Worm (Caenorhabditis elegans): ENCODE measurements around the gene lst-4.

The lst-4 gene

ce11 chrIV:14115045-14115444, 45.4 kb upstream of the lst-4 start:
- TF ChIP-seq B0035.1 (tag; optimal IDR thresholded peaks at IDR 0.05) (no peak), madf-6 (GFP tag; IDR thresholded peaks at IDR 0.05) (peak; percentile 27; the same call in 1 of the 2 replicates), attf-6 (GFP tag; IDR thresholded peaks at IDR 0.05) (peak; percentile 73), pha-4 (tag; optimal IDR thresholded peaks at IDR 0.05) (no peak)

ce11 chrIV:14114357-14114756, 44.7 kb upstream of the lst-4 start:
- TF ChIP-seq mes-4 (tag; optimal IDR thresholded peaks at IDR 0.05) (no peak), sea-2 (GFP tag; IDR thresholded peaks at IDR 0.05) (no peak), ceh-91 (GFP tag; IDR thresholded peaks at IDR 0.05) (no peak), K12H6.12 (tag; optimal IDR thresholded peaks at IDR 0.05) (no peak), T07F8.4 (tag; optimal IDR thresholded peaks at IDR 0.05) (no peak), attf-6 (GFP tag; IDR thresholded peaks at IDR 0.05) (peak; percentile 79), F37B4.10 (GFP tag; IDR thresholded peaks at IDR 0.05) (no peak), lin-54 (GFP tag; optimal IDR thresholded peaks at IDR 0.05) (no peak), madf-3 (GFP tag; IDR thresholded peaks at IDR 0.05) (no peak), madf-6 (GFP tag; IDR thresholded peaks at IDR 0.05) (peak; percentile 25; the same call in 1 of the 2 replicates), tbp1 (GFP tag; optimal IDR thresholded peaks at IDR 0.05) (peak; percentile 24), snpc-3.4 (tag; optimal IDR thresholded peaks at IDR 0.05) (no peak), snpc-4 (GFP tag; optimal IDR thresholded peaks at IDR 0.05) (peak; percentile 5), snpc-4 (tag; optimal IDR thresholded peaks at IDR 0.05) (peak in 1 of 4 experiments; percentile 60), bed-2 (GFP tag; IDR thresholded peaks at IDR 0.05) (no peak), bed-1 (GFP tag; IDR thresholded peaks at IDR 0.05) (no peak), F52B5.7 (tag; optimal IDR thresholded peaks at IDR 0.05) (no peak), zfh-2 (GFP tag; conservative IDR thresholded peaks at IDR 0.05) (no peak), mcd-1 (GFP tag; IDR thresholded peaks at IDR 0.05) (no peak), F23B12.7 (tag; optimal IDR thresholded peaks at IDR 0.05; ENCODE audit: insufficient read depth) (no peak), F10E7.11 (tag; optimal IDR thresholded peaks at IDR 0.05) (no peak), tbx-9 (tag; optimal IDR thresholded peaks at IDR 0.05; ENCODE audit: borderline replicate concordance) (no peak), B0019.2 (GFP tag; conservative IDR thresholded peaks at IDR 0.05) (no peak)

ce11 chrIV:14113621-14114020, 44.0 kb upstream of the lst-4 start:
- no peak for TF ChIP-seq rpc-1 (optimal IDR thresholded peaks at IDR 0.05)
- no peak for TF ChIP-seq rpc-1 (tag; optimal IDR thresholded peaks at IDR 0.05)
- TF ChIP-seq cebp-2 (GFP tag; IDR thresholded peaks at IDR 0.05) = 0 out of 2 replicates have a peak, but pooled peaks have one; percentile 25
- TF ChIP-seq F33H1.4 (GFP tag; IDR thresholded peaks at IDR 0.05) = peak; percentile 44; the same call in 1 of the 2 replicates
- TF ChIP-seq xnd-1 (tag; optimal IDR thresholded peaks at IDR 0.05) = no peak
- no peak for TF ChIP-seq egl-44 (GFP tag; IDR thresholded peaks at IDR 0.05)
- TF ChIP-seq dpl-1 (GFP tag; optimal IDR thresholded peaks at IDR 0.05) = no peak
- TF ChIP-seq Y95B8A.8 (GFP tag; IDR thresholded peaks at IDR 0.05) = no peak
- TF ChIP-seq aptf-2 (GFP tag; conservative IDR thresholded peaks at IDR 0.05) = no peak
- no peak for TF ChIP-seq ceh-79 (tag; optimal IDR thresholded peaks at IDR 0.05)
- TF ChIP-seq attf-5 (GFP tag; optimal IDR thresholded peaks at IDR 0.05) = no peak
- no peak for TF ChIP-seq lsy-27 (tag; optimal IDR thresholded peaks at IDR 0.05; ENCODE audit: borderline replicate concordance, insufficient read depth)
- no peak for TF ChIP-seq zfh-2 (GFP tag; conservative IDR thresholded peaks at IDR 0.05)
- TF ChIP-seq tbp1 (GFP tag; optimal IDR thresholded peaks at IDR 0.05) = peak; percentile 27
- no peak for TF ChIP-seq lin-35 (GFP tag; optimal IDR thresholded peaks at IDR 0.05)
- no peak for TF ChIP-seq Y53F4B.3 (GFP tag; IDR thresholded peaks at IDR 0.05)
- no peak for TF ChIP-seq ztf-3 (GFP tag; optimal IDR thresholded peaks at IDR 0.05)
- TF ChIP-seq ceh-58 (GFP tag; IDR thresholded peaks at IDR 0.05) = no peak
- TF ChIP-seq dpff-1 (tag; optimal IDR thresholded peaks at IDR 0.05) = no peak
- no peak for TF ChIP-seq mxl-1 (tag; optimal IDR thresholded peaks at IDR 0.05)
- no peak for TF ChIP-seq sea-2 (GFP tag; IDR thresholded peaks at IDR 0.05)
- TF ChIP-seq pbrm-1 (GFP tag; IDR thresholded peaks at IDR 0.05) = no peak
- no peak for TF ChIP-seq zim-3 (tag; optimal IDR thresholded peaks at IDR 0.05)
- TF ChIP-seq lag-1 (GFP tag; IDR thresholded peaks at IDR 0.05) = no peak
- no peak for TF ChIP-seq snpc-3.4 (tag; optimal IDR thresholded peaks at IDR 0.05)
- TF ChIP-seq pha-4 (tag; optimal IDR thresholded peaks at IDR 0.05) = no peak
- no peak for TF ChIP-seq lin-54 (GFP tag; optimal IDR thresholded peaks at IDR 0.05)
- no peak for TF ChIP-seq B0336.3 (GFP tag; IDR thresholded peaks at IDR 0.05)
- no peak for TF ChIP-seq tbx-9 (tag; optimal IDR thresholded peaks at IDR 0.05; ENCODE audit: borderline replicate concordance)

All from whole organism, young adult.